Worm (Caenorhabditis elegans) whole organism, L2 larva: ENCODE data around the gene Y43C5B.2.

Experiments used
- blmp-1 ChIP-seq: sonication (generic microtip); optimal IDR thresholded peaks from 2 replicates; lab custom pipeline; 2017; ENCODE audit warnings: missing genetic modification characterization, mild to moderate bottlenecking, missing compliant biosample characterization, antibody characterized with exemption, moderate library complexity; ENCODE audit not compliant: insufficient read depth
- ceh-82 ChIP-seq: fragments of 150-350 bp; optimal IDR thresholded peaks from 2 replicates; lab custom pipeline; 2014; ENCODE audit warnings: missing biosample characterization, missing genetic modification characterization
- nhr-237 ChIP-seq: fragments of 150-350 bp; optimal IDR thresholded peaks from 2 replicates; lab custom pipeline; 2014; ENCODE audit warnings: missing biosample characterization, missing genetic modification characterization
- snpc-4 ChIP-seq: fragments of 150-350 bp; optimal IDR thresholded peaks from 2 replicates; lab custom pipeline; 2014; ENCODE audit warnings: missing biosample characterization, missing genetic modification characterization
- unc-62 ChIP-seq: fragments of 150-350 bp; optimal IDR thresholded peaks from 2 replicates; lab custom pipeline; 2014; ENCODE audit warnings: missing biosample characterization, missing genetic modification reagents, missing genetic modification characterization
- ztf-4 ChIP-seq: fragments of 150-350 bp; optimal IDR thresholded peaks from 2 replicates; lab custom pipeline; 2014; ENCODE audit warnings: missing biosample characterization, missing genetic modification characterization

DNA sequence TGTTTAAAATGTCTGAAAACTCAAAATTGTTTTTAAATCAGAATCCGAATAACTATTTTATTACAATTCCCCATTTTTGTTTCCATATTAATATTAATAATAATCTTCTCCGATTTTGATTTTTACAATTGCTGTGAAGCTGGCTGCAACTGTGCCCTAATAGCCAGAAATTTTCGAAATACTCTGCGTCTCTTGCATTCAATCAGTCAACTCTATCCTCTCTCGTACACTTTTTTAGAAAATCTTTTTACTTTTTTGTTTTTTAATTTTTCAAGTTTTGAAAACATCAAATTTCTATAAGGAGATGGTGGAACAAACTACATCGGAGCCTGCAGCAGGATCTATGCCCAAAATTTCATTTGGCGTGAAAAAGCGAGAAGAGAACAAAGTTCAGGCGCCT is 5.7 kb upstream of the Y43C5B.2 start, which contains the start of gene gkow-1:
- TF ChIP-seq nhr-237 (tag; lab: Kevin White, UChicago) (no peak), snpc-4 (tag; lab: Kevin White, UChicago) (no peak), unc-62 (GFP tag; lab: Kevin White, UChicago) (no peak), blmp-1 (tag; lab: Kevin White, UChicago) (no peak), ceh-82 (no peak), ztf-4 (tag; lab: Kevin White, UChicago) (no peak)
